Fruit fly (Drosophila melanogaster): ENCODE results near the gene CG4849.
A peak's percentile ranks its signal among the peaks of the same experiment; 100 is the strongest.
"Not testable (repeated sequence)": the region's sequence is repeated elsewhere in the genome, so short reads cannot be mapped to it uniquely, and the experiment has no call there.

The CG4849 gene

dm6 chr3R:27963119-27963518 is at the start of gene CG4849, which contains the start of gene CG31131:
TSS of gene CG4849 (plus strand) at chr3R:27963415.
TSS of gene CG31131 (minus strand) at chr3R:27963219.
- not testable (repeated sequence) for TF ChIP-seq CG6808, salr, CG32006 (GFP tag; optimal IDR thresholded peaks at IDR 0.05)

DNA sequence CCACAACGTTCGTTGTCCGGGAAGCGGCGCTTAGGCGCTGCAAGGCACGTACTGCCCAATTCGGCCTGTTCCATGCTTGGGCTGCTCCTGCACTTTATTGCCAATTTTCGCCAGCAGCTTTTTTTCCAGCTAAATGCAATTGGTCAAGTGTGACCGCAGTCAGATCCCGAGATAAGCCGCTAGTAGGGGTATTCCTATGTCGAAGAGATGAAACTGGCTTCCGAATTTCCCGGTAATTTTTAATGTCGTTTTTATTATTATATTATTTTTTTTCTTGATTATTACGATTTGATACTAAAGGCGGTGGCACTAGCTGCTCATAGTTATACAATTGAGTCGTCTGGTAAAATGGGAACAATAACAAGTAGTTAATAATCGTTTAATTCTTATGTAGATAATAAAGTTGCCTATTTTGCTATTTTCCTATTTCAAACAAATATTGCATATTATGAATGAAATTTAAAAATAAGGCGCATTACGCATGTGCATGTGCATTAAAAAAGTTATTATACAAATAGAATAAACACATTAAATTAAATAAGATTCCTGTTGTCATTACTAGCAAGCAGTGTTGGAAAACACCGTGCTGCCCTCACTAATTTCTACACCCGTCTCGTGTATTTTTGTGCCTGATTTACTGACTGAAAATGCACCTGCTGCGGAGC is 46.7 kb upstream of the CG4849 start, which contains the start of the genes CG5003 and mRpS22:
CG5003 (minus strand) TSS at position 162 of the 665 bp plus-strand sequence.
mRpS22 (plus strand) TSS at position 554 of the 665 bp plus-strand sequence.
- TF ChIP-seq Ets96B (tag; optimal IDR thresholded peaks at IDR 0.05) (peak; percentile 12), CG6163 (GFP tag; IDR thresholded peaks at IDR 0.05) (0 out of 3 replicates have a peak, but pooled peaks have one; percentile 37), Met (GFP tag; optimal IDR thresholded peaks at IDR 0.05) (peak; percentile 60), Sox102F (GFP tag; optimal IDR thresholded peaks at IDR 0.05) (peak; percentile 46), Smox (GFP tag; optimal IDR thresholded peaks at IDR 0.05) (peak; percentile 56), Hr39 (GFP tag; optimal IDR thresholded peaks at IDR 0.05) (peak; percentile 54), CG3919 (GFP tag; optimal IDR thresholded peaks at IDR 0.05) (peak; percentile 66), acj6 (GFP tag; optimal IDR thresholded peaks at IDR 0.05) (peak; percentile 58), Lpt (GFP tag; optimal IDR thresholded peaks at IDR 0.05) (peak; percentile 11), fd59A (GFP tag; optimal IDR thresholded peaks at IDR 0.05) (no peak), achi (GFP tag; optimal IDR thresholded peaks at IDR 0.05) (peak; percentile 57), Hr4 (GFP tag; optimal IDR thresholded peaks at IDR 0.05) (peak; percentile 67), CG1621 (tag; optimal IDR thresholded peaks at IDR 0.05) (no peak), Sox14 (GFP tag; optimal IDR thresholded peaks at IDR 0.05) (peak; percentile 49), CG31627 (GFP tag; optimal IDR thresholded peaks at IDR 0.05) (peak; percentile 65), CG7368 (GFP tag; optimal IDR thresholded peaks at IDR 0.05) (peak; percentile 33), CG6276 (GFP tag; optimal IDR thresholded peaks at IDR 0.05) (no peak), CG11294 (GFP tag; IDR thresholded peaks at IDR 0.05) (no peak; the same call in 1 of the 2 replicates), pdm3 (GFP tag; optimal IDR thresholded peaks at IDR 0.05) (peak; percentile 56), CG10631 (GFP tag; optimal IDR thresholded peaks at IDR 0.05) (peak; percentile 79), esn (GFP tag; optimal IDR thresholded peaks at IDR 0.05) (peak; percentile 74), CG8632 (GFP tag; optimal IDR thresholded peaks at IDR 0.05) (no peak), Sox15 (GFP tag; optimal IDR thresholded peaks at IDR 0.05) (peak; percentile 45), CG34406 (GFP tag; optimal IDR thresholded peaks at IDR 0.05) (peak; percentile 53), CG11902 (GFP tag; optimal IDR thresholded peaks at IDR 0.05) (peak; percentile 52), salr (GFP tag; optimal IDR thresholded peaks at IDR 0.05) (peak in 1 of 2 experiments; percentile 59), Hr38 (GFP tag; optimal IDR thresholded peaks at IDR 0.05) (no peak), CG8319 (GFP tag; optimal IDR thresholded peaks at IDR 0.05) (peak; percentile 12), CG6792 (GFP tag; optimal IDR thresholded peaks at IDR 0.05) (peak; percentile 29), CG4318 (GFP tag; optimal IDR thresholded peaks at IDR 0.05) (no peak), Blimp-1 (GFP tag; optimal IDR thresholded peaks at IDR 0.05) (no peak), Eip78C (GFP tag) (peak; percentile 81), ss (GFP tag; optimal IDR thresholded peaks at IDR 0.05) (peak in 1 of 2 experiments; percentile 52), topi (GFP tag; optimal IDR thresholded peaks at IDR 0.05) (peak; percentile 59), lz (GFP tag; optimal IDR thresholded peaks at IDR 0.05) (peak; percentile 59), eg (GFP tag; IDR thresholded peaks at IDR 0.05) (0 out of 3 replicates have a peak, but pooled peaks have one; percentile 50), CG15336 (GFP tag; IDR thresholded peaks at IDR 0.05) (no peak), CG11762 (GFP tag; optimal IDR thresholded peaks at IDR 0.05; ENCODE audit: insufficient read depth) (peak; percentile 56), CG10669 (GFP tag; optimal IDR thresholded peaks at IDR 0.05) (peak; percentile 32), CG9139 (GFP tag; optimal IDR thresholded peaks at IDR 0.05) (no peak), CG6854 (GFP tag; optimal IDR thresholded peaks at IDR 0.05) (no peak), OdsH (GFP tag; optimal IDR thresholded peaks at IDR 0.05) (peak; percentile 68), CG6808 (GFP tag; optimal IDR thresholded peaks at IDR 0.05) (peak; percentile 44), CG32006 (GFP tag; optimal IDR thresholded peaks at IDR 0.05) (peak; percentile 66), CG3032 (tag; optimal IDR thresholded peaks at IDR 0.05) (peak; percentile 61), dsx (GFP tag; optimal IDR thresholded peaks at IDR 0.05; ENCODE audit: poor library complexity, severe bottlenecking) (no peak), svp (GFP tag) (peak; percentile 64), net (GFP tag; optimal IDR thresholded peaks at IDR 0.05) (peak; percentile 39)
